Fruit fly (Drosophila melanogaster) whole organism, adult: ENCODE data around the gene fan.

Experiments
- CG33017 ChIP-seq: fragments of 200-800 bp; sonication (Bioruptor generic); optimal IDR thresholded peaks from 2 replicates; lab custom pipeline; 2018; ENCODE audit warnings: missing biosample characterization, mild to moderate bottlenecking, missing genetic modification characterization, moderate library complexity
- CG7101 ChIP-seq: fragments of 200-800 bp; sonication (Bioruptor generic); optimal IDR thresholded peaks from 2 replicates; lab custom pipeline; 2018; ENCODE audit warnings: missing biosample characterization, mild to moderate bottlenecking, missing genetic modification characterization, moderate library complexity
- Clk ChIP-seq: fragments of 200-800 bp; sonication (Bioruptor generic); optimal IDR thresholded peaks from 2 replicates; lab custom pipeline; 2017; ENCODE audit warnings: missing biosample characterization, missing genetic modification characterization
- bab1 ChIP-seq: fragments of 200-800 bp; sonication (Bioruptor generic); optimal IDR thresholded peaks from 3 replicates; lab custom pipeline; 2019; ENCODE audit warnings: missing biosample characterization, mild to moderate bottlenecking, missing genetic modification characterization, moderate library complexity
- kay ChIP-seq: fragments of 200-800 bp; sonication (Bioruptor generic); peaks from one replicate; lab custom pipeline; 2016; ENCODE audit warnings: missing biosample characterization, missing genetic modification characterization, borderline replicate concordance
- tj ChIP-seq: fragments of 200-800 bp; sonication (Bioruptor generic); optimal IDR thresholded peaks from 3 replicates; lab custom pipeline; 2017; ENCODE audit warnings: missing biosample characterization, mild to moderate bottlenecking, missing genetic modification characterization, moderate library complexity

DNA sequence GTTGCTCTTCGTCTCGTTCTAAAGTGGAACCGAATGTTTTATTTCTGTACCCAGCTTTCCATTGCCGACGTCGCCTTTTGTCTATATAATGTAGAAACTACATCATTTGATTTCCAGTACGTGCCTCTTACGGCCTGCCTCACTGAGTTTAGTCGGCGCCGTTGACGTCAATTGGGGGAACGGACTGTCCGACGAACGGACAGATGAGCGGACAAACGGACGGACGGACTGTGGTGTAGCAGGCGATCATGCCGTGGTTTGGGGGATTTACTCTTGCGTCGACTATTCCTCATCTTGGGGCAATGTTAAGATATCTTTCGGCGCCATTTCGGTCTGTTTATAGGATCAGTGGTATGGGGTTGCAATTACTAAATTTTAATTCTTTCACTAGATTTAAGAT lies 28.1 kb upstream of the fan start:
- TF ChIP-seq kay (GFP tag; lab: Kevin White, UChicago) (no peak), CG7101 (no peak), tj (GFP tag; lab: Kevin White, UChicago) (no peak), Clk (GFP tag; lab: Kevin White, UChicago) (no peak), CG33017 (no peak), bab1 (GFP tag; lab: Kevin White, UChicago) (no peak)
